Fruit fly (Drosophila melanogaster) whole organism, embryonic: Measurements from ENCODE around the gene AP-1mu.
A peak's percentile ranks its signal among the peaks of the same experiment; 100 is the strongest.

ENCODE experiments used
- BEAF-32 ChIP-seq: fragments of 200-800 bp; sonication (Bioruptor generic); optimal IDR thresholded peaks from 3 replicates; lab custom pipeline; 2017; ENCODE audit warnings: missing biosample characterization, missing genetic modification characterization, mild to moderate bottlenecking, moderate library complexity, missing genetic modification reagents
- CG1024 ChIP-seq: fragments of 200-800 bp; sonication (Bioruptor generic); IDR thresholded peaks from 2 replicates; pipeline ENCODE4 v1.3.6; 2022; ENCODE audit warnings: missing biosample characterization, missing genetic modification characterization
- CG12155 ChIP-seq: fragments of 200-800 bp; sonication (Bioruptor generic); optimal IDR thresholded peaks from 3 replicates; lab custom pipeline; 2016; ENCODE audit warnings: missing biosample characterization, missing genetic modification characterization
- CG15269 ChIP-seq: fragments of 200-800 bp; sonication (Bioruptor generic); optimal IDR thresholded peaks from 2 replicates; lab custom pipeline; 2018; ENCODE audit warnings: missing biosample characterization, mild to moderate bottlenecking, missing genetic modification characterization, moderate library complexity
- CG16815 ChIP-seq: fragments of 200-800 bp; sonication (Bioruptor generic); optimal IDR thresholded peaks from 3 replicates; lab custom pipeline; 2017; ENCODE audit warnings: missing biosample characterization, mild to moderate bottlenecking, missing genetic modification characterization
- CG17361 ChIP-seq: fragments of 200-800 bp; sonication (Bioruptor generic); IDR thresholded peaks from 3 replicates; pipeline ENCODE4 v1.3.6; 2022; ENCODE audit warnings: missing biosample characterization, missing genetic modification characterization
- CG18011 ChIP-seq: fragments of 200-800 bp; sonication (Bioruptor generic); optimal IDR thresholded peaks from 2 replicates; lab custom pipeline; 2017; ENCODE audit warnings: missing biosample characterization, missing genetic modification characterization, mild to moderate bottlenecking, moderate library complexity, missing genotype
- CG31365 ChIP-seq: fragments of 200-800 bp; sonication (Bioruptor generic); optimal IDR thresholded peaks from 2 replicates; lab custom pipeline; 2018; ENCODE audit warnings: missing biosample characterization, mild to moderate bottlenecking, missing genetic modification characterization
- CG3281 ChIP-seq: fragments of 200-800 bp; sonication (Bioruptor generic); optimal IDR thresholded peaks from 3 replicates; lab custom pipeline; 2017; ENCODE audit warnings: missing biosample characterization, mild to moderate bottlenecking, missing genetic modification characterization
- CG5180 ChIP-seq: fragments of 200-800 bp; sonication (Bioruptor generic); optimal IDR thresholded peaks from 3 replicates; lab custom pipeline; 2017; ENCODE audit warnings: missing biosample characterization, missing genetic modification characterization, mild to moderate bottlenecking, moderate library complexity, missing genetic modification reagents
- CG6791 ChIP-seq: fragments of 200-800 bp; sonication (Bioruptor generic); IDR thresholded peaks from 3 replicates; pipeline ENCODE4 v1.3.6; 2022; ENCODE audit warnings: missing biosample characterization, missing genetic modification characterization; ENCODE audit not compliant: partially characterized antibody
- CG7372 ChIP-seq: fragments of 200-800 bp; sonication (Bioruptor generic); IDR thresholded peaks from 2 replicates; pipeline ENCODE4 v1.3.6; 2022; ENCODE audit warnings: missing biosample characterization, missing genetic modification characterization
- CG8089 ChIP-seq: fragments of 200-800 bp; sonication (Bioruptor generic); optimal IDR thresholded peaks from 3 replicates; lab custom pipeline; 2016; ENCODE audit warnings: missing biosample characterization, missing genetic modification characterization
- CG8290 ChIP-seq, 3 experiments: fragments of 200-800 bp; sonication (Bioruptor generic); optimal IDR thresholded peaks; 2 replicates each; lab custom pipeline; 2016 to 2019; ENCODE audit warnings: missing biosample characterization in 3 of 3, missing genetic modification characterization in 3 of 3, mild to moderate bottlenecking in 2 of 3, moderate library complexity in 1 of 3
- CG9437 ChIP-seq: fragments of 200-800 bp; sonication (Bioruptor generic); optimal IDR thresholded peaks from 2 replicates; lab custom pipeline; 2018; ENCODE audit warnings: missing biosample characterization, mild to moderate bottlenecking, missing genetic modification characterization
- CHES-1-like ChIP-seq: fragments of 200-800 bp; sonication (Bioruptor generic); optimal IDR thresholded peaks from 2 replicates; lab custom pipeline; 2016; ENCODE audit warnings: missing biosample characterization, missing genetic modification characterization
- CTCF ChIP-seq: fragments of 200-800 bp; sonication (Bioruptor generic); optimal IDR thresholded peaks from 2 replicates; lab custom pipeline; 2017; ENCODE audit warnings: missing biosample characterization, mild to moderate bottlenecking, missing genetic modification characterization, moderate library complexity
- CrebB ChIP-seq: fragments of 200-800 bp; sonication (Bioruptor generic); optimal IDR thresholded peaks from 3 replicates; lab custom pipeline; 2018; ENCODE audit warnings: missing biosample characterization, mild to moderate bottlenecking, missing genetic modification characterization
- Dfd ChIP-seq, 2 experiments: fragments of >200 bp; optimal IDR thresholded peaks; 2 replicates each; lab custom pipeline; 2017; ENCODE audit warnings: missing biosample characterization in 2 of 2, missing genetic modification characterization in 2 of 2
- Drgx ChIP-seq: fragments of 200-800 bp; sonication (Bioruptor generic); IDR thresholded peaks from 2 replicates; pipeline ENCODE4 v1.3.6; 2022; ENCODE audit warnings: missing biosample characterization, missing genetic modification characterization
- Hmx ChIP-seq: fragments of 200-800 bp; sonication (Bioruptor generic); optimal IDR thresholded peaks from 2 replicates; lab custom pipeline; 2016; ENCODE audit warnings: missing biosample characterization, missing genetic modification characterization
- Sry-β ChIP-seq: fragments of 200-800 bp; sonication (Bioruptor generic); optimal IDR thresholded peaks from 2 replicates; lab custom pipeline; 2018; ENCODE audit warnings: missing biosample characterization, mild to moderate bottlenecking, missing genetic modification characterization, moderate library complexity
- Ssrp ChIP-seq: fragments of 200-800 bp; sonication (Bioruptor generic); optimal IDR thresholded peaks from 2 replicates; lab custom pipeline; 2018; ENCODE audit warnings: missing biosample characterization, mild to moderate bottlenecking, missing genetic modification characterization, moderate library complexity
- Tbp ChIP-seq: fragments of >200 bp; optimal IDR thresholded peaks from 2 replicates; lab custom pipeline; 2018; ENCODE audit warnings: missing biosample characterization, missing genetic modification characterization
- YL-1 ChIP-seq: fragments of 200-800 bp; sonication (Bioruptor generic); optimal IDR thresholded peaks from 3 replicates; lab custom pipeline; 2017; ENCODE audit warnings: missing biosample characterization, mild to moderate bottlenecking, missing genetic modification characterization
- br ChIP-seq: fragments of >200 bp; optimal IDR thresholded peaks from 2 replicates; lab custom pipeline; 2017
- chinmo ChIP-seq: fragments of 200-800 bp; sonication (Bioruptor generic); IDR thresholded peaks from 4 replicates; pipeline ENCODE4 v1.3.6; 2022; ENCODE audit warnings: missing biosample characterization, missing genetic modification characterization; ENCODE audit not compliant: partially characterized antibody
- chn ChIP-seq: fragments of 200-800 bp; sonication (Bioruptor generic); optimal IDR thresholded peaks from 2 replicates; lab custom pipeline; 2016; ENCODE audit warnings: missing biosample characterization, missing genetic modification characterization
- dpn ChIP-seq, 2 experiments: fragments of 200-800 bp; sonication (Bioruptor generic); optimal IDR thresholded peaks; 3 replicates each; lab custom pipeline; 2016; ENCODE audit warnings: missing biosample characterization in 2 of 2, missing genetic modification characterization in 2 of 2
- ftz-f1 ChIP-seq: fragments of 200-800 bp; sonication (Bioruptor generic); optimal IDR thresholded peaks from 2 replicates; lab custom pipeline; 2016; ENCODE audit warnings: missing biosample characterization, missing genetic modification characterization
- gfzf ChIP-seq: fragments of 200-800 bp; sonication (Bioruptor generic); optimal IDR thresholded peaks from 2 replicates; lab custom pipeline; 2016; ENCODE audit warnings: missing biosample characterization, mild to moderate bottlenecking, missing genetic modification characterization, moderate library complexity
- inv ChIP-seq: fragments of 200-800 bp; sonication (Bioruptor generic); IDR thresholded peaks from 2 replicates; pipeline ENCODE4 v1.3.6; 2022; ENCODE audit warnings: missing biosample characterization, missing genetic modification characterization; ENCODE audit not compliant: partially characterized antibody
- jing ChIP-seq: fragments of 200-800 bp; sonication (Bioruptor generic); optimal IDR thresholded peaks from 2 replicates; lab custom pipeline; 2018; ENCODE audit warnings: missing biosample characterization, mild to moderate bottlenecking, missing genetic modification characterization
- kah ChIP-seq: fragments of 200-800 bp; sonication (Bioruptor generic); optimal IDR thresholded peaks from 2 replicates; lab custom pipeline; 2018; ENCODE audit warnings: missing biosample characterization, mild to moderate bottlenecking, missing genetic modification characterization
- klu ChIP-seq: fragments of 200-800 bp; sonication (Bioruptor generic); IDR thresholded peaks from 2 replicates; pipeline ENCODE4 v1.3.6; 2022; ENCODE audit warnings: missing biosample characterization, missing genetic modification characterization
- kni ChIP-seq: fragments of 200-800 bp; sonication (Bioruptor generic); optimal IDR thresholded peaks from 3 replicates; lab custom pipeline; 2017; ENCODE audit warnings: mild to moderate bottlenecking, missing biosample characterization, missing genetic modification reagents, missing genetic modification characterization
- lov ChIP-seq, 2 experiments: fragments of 200-800 bp in 1 of 2; fragments of >200 bp in 1 of 2; sonication (Bioruptor generic) in 1 of 2; IDR thresholded peaks in 1 of 2; optimal IDR thresholded peaks in 1 of 2; 2 replicates in 1 of 2; 3 replicates in 1 of 2; pipeline versions ENCODE4 v1.3.6 to Lab custom; 2017 to 2022; ENCODE audit warnings: missing biosample characterization in 1 of 2, missing genetic modification characterization in 1 of 2
- odd ChIP-seq: fragments of 200-800 bp; sonication (Bioruptor generic); optimal IDR thresholded peaks from 2 replicates; lab custom pipeline; 2017; ENCODE audit warnings: missing biosample characterization, mild to moderate bottlenecking, missing genetic modification characterization
- pfk ChIP-seq: fragments of 200-800 bp; sonication (Bioruptor generic); optimal IDR thresholded peaks from 2 replicates; lab custom pipeline; 2018; ENCODE audit warnings: missing biosample characterization, mild to moderate bottlenecking, missing genetic modification characterization, moderate library complexity
- pita ChIP-seq: fragments of 200-800 bp; sonication (Bioruptor generic); optimal IDR thresholded peaks from 2 replicates; lab custom pipeline; 2017; ENCODE audit warnings: missing biosample characterization, mild to moderate bottlenecking, missing genetic modification characterization
- pnt ChIP-seq: fragments of 200-800 bp; sonication (Bioruptor generic); optimal IDR thresholded peaks from 3 replicates; lab custom pipeline; 2016; ENCODE audit warnings: missing biosample characterization, missing genetic modification characterization
- psq ChIP-seq: fragments of 200-800 bp; sonication (Bioruptor generic); optimal IDR thresholded peaks from 2 replicates; lab custom pipeline; 2017; ENCODE audit warnings: missing biosample characterization, missing genetic modification characterization
- run ChIP-seq: fragments of 200-800 bp; sonication (Bioruptor generic); optimal IDR thresholded peaks from 3 replicates; lab custom pipeline; 2018; ENCODE audit warnings: missing biosample characterization, mild to moderate bottlenecking, missing genetic modification characterization
- sc ChIP-seq, 3 experiments: fragments of >200 bp in 2 of 3; fragments of 200-800 bp in 1 of 3; sonication (Bioruptor generic) in 1 of 3; optimal IDR thresholded peaks; 2 replicates in 2 of 3; 3 replicates in 1 of 3; lab custom pipeline; 2017; ENCODE audit warnings: mild to moderate bottlenecking in 1 of 3, missing biosample characterization in 1 of 3, missing genetic modification characterization in 1 of 3, missing genetic modification reagents in 1 of 3
- scrt ChIP-seq: fragments of 200-800 bp; sonication (Bioruptor generic); optimal IDR thresholded peaks from 2 replicates; lab custom pipeline; 2018; ENCODE audit warnings: missing biosample characterization, mild to moderate bottlenecking, missing genetic modification characterization, moderate library complexity
- slbo ChIP-seq: fragments of 200-800 bp; sonication (Bioruptor generic); IDR thresholded peaks from 2 replicates; pipeline ENCODE4 v1.3.6; 2022; ENCODE audit warnings: missing biosample characterization, missing genetic modification characterization
- stc ChIP-seq: fragments of 200-800 bp; sonication (Bioruptor generic); IDR thresholded peaks from 2 replicates; pipeline ENCODE4 v1.3.6; 2022; ENCODE audit warnings: missing biosample characterization, missing genetic modification characterization

Gene AP-1mu

DNA sequence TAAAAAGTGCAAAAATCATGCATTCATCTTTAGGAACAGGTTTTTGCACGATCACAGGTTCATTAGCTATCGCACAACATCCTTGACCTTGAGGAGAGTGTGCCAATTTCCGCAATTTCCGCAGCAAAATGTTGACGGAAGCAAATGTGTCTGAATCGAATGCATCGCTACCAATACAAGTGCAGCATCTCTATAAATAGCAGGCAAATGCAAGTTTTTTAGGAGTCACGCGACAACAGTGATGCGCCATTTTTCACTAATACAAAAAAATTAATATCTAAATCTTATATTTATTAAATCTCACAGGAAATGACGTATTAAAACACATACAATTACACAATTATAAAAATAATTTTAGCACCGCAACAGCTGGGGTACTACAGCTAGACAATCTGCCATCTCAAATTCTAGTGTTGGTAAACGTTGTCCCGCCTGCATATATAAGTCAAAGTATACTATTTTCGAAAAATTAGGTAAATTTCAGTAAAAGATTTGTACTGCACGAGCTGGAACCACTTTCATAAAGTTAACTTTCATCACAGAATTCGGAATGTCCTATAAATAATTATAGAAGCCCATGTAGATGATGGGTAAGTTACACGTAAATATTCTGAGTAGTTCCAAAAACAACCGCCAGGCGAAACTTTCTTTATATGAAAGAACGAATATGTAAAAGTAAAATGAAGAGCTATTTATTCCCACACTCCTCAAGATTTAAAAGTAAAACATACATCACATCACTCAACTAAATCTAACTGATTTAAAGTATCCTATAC lies 14.7 kb upstream of the AP-1mu start, which contains the start of gene CG9399 (continued):
- TF ChIP-seq pita (GFP tag; lab: Kevin White, UChicago), result peak; percentile 55
- no peak for TF ChIP-seq lov (optimal IDR thresholded peaks at IDR 0.05; lab: Kevin White, UChicago)
- TF ChIP-seq lov (GFP tag; IDR thresholded peaks at IDR 0.05; lab: Robert Waterston, UW), result peak; percentile 98
- peak; percentile 94 for TF ChIP-seq CrebB
- TF ChIP-seq CG6791, result peak; percentile 42; the same call in 1 of the 3 replicates
- TF ChIP-seq slbo (GFP tag; lab: Robert Waterston, UW), result peak; percentile 99
- TF ChIP-seq br, result no peak
- peak; percentile 99 for TF ChIP-seq Ssrp (tag; lab: Kevin White, UChicago)
- peak; percentile 93 for TF ChIP-seq CG1024 (GFP tag; lab: Robert Waterston, UW)
- peak; percentile 97 for TF ChIP-seq Sry-β
- TF ChIP-seq odd, result peak; percentile 94
- TF ChIP-seq CG7372 (GFP tag; lab: Robert Waterston, UW), result peak; percentile 97
- peak; percentile 97 for TF ChIP-seq YL-1
- peak; percentile 93 for TF ChIP-seq psq (GFP tag; lab: Kevin White, UChicago)
- peak; percentile 97 for TF ChIP-seq chn (GFP tag; lab: Kevin White, UChicago)
- peak; percentile 97 for TF ChIP-seq Drgx (GFP tag; lab: Robert Waterston, UW)
- peak; percentile 97 for TF ChIP-seq stc (GFP tag; lab: Robert Waterston, UW)
- TF ChIP-seq CG3281 (GFP tag; lab: Kevin White, UChicago), result peak; percentile 91
- peak; percentile 80 for TF ChIP-seq CG5180 (GFP tag; lab: Kevin White, UChicago)
- TF ChIP-seq pnt (GFP tag; lab: Kevin White, UChicago), result peak; percentile 92
- TF ChIP-seq kni (GFP tag; lab: Kevin White, UChicago), result peak; percentile 79
- TF ChIP-seq Dfd (GFP tag; optimal IDR thresholded peaks at IDR 0.05; lab: Kevin White, UChicago), result no peak
- peak; percentile 97 for TF ChIP-seq CTCF (GFP tag; lab: Kevin White, UChicago)
- TF ChIP-seq CG31365, result peak; percentile 64
- TF ChIP-seq CG8089, result peak; percentile 88
- peak; percentile 60 for TF ChIP-seq ftz-f1 (GFP tag; lab: Kevin White, UChicago)
- peak; percentile 57 for TF ChIP-seq pfk
- TF ChIP-seq inv (GFP tag; lab: Robert Waterston, UW), result peak; percentile 44; the same call in 1 of the 2 replicates
- TF ChIP-seq CG15269 (tag; lab: Kevin White, UChicago), result peak; percentile 97
- no peak for TF ChIP-seq sc (optimal IDR thresholded peaks at IDR 0.05; lab: Kevin White, UChicago)
- peak; percentile 95 for TF ChIP-seq sc (GFP tag; optimal IDR thresholded peaks at IDR 0.05; lab: Kevin White, UChicago)
- peak; percentile 87 for TF ChIP-seq CHES-1-like
- TF ChIP-seq dpn (GFP tag; optimal IDR thresholded peaks at IDR 0.05; lab: Kevin White, UChicago), result peak; percentile 94 to 98
- TF ChIP-seq gfzf, result peak; percentile 30
- TF ChIP-seq CG16815 (GFP tag; lab: Kevin White, UChicago), result peak; percentile 96
- TF ChIP-seq CG8290 (GFP tag; optimal IDR thresholded peaks at IDR 0.05; lab: Kevin White, UChicago), result peak; percentile 95
- TF ChIP-seq CG8290 (tag; optimal IDR thresholded peaks at IDR 0.05; lab: Kevin White, UChicago), result peak; percentile 92
- peak; percentile 97 for TF ChIP-seq CG17361 (GFP tag; lab: Robert Waterston, UW)
- TF ChIP-seq CG18011 (GFP tag; lab: Kevin White, UChicago), result peak; percentile 90
- TF ChIP-seq scrt (GFP tag; lab: Kevin White, UChicago), result peak; percentile 89
- peak; percentile 88 for TF ChIP-seq Hmx (GFP tag; lab: Kevin White, UChicago)
- peak; percentile 68 for TF ChIP-seq Tbp (GFP tag; lab: Kevin White, UChicago)
- peak; percentile 88 for TF ChIP-seq kah (GFP tag; lab: Kevin White, UChicago)
- peak; percentile 73 for TF ChIP-seq BEAF-32
- peak; percentile 95 for TF ChIP-seq jing
- peak; percentile 95 for TF ChIP-seq klu (GFP tag; lab: Robert Waterston, UW)
- TF ChIP-seq CG9437 (GFP tag; lab: Kevin White, UChicago), result peak; percentile 94
- TF ChIP-seq run, result peak; percentile 94
- TF ChIP-seq chinmo (GFP tag; lab: Robert Waterston, UW), result 0 out of 4 replicates have a peak, but pooled peaks have one; percentile 57
- TF ChIP-seq CG12155 (GFP tag; lab: Kevin White, UChicago), result peak; percentile 95
